Worm (Caenorhabditis elegans): Measurements from ENCODE around the gene Y39A1A.22.

Y39A1A.22 gene

DNA sequence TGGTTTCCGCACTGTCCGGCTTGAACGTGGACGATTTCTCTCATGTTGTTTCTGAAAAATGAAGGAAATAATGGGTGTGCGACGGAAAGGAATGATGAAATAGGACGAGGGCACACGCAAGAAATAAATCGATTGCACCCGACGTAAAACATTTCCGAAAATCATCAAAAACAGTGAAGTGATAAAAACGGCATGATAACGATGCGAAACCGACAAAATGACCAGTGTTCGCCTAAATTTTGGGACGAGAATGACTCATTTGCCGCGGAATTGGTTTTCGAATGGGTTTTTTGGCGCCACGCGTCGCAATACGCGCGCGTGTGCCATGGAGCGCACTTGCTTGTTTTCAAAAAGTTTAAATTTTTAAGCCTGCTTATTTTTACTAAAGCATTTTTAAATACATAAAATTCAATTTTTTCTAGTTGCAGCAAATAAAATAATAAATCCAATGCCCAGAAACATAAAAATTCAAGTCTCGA is 35.6 kb upstream of the Y39A1A.22 start, which contains the start of the genes tbb-1 and rib-2 (continued):
- peak; percentile 75 for TF ChIP-seq nhr-48 (tag; optimal IDR thresholded peaks at IDR 0.05)
- TF ChIP-seq F26F4.8 (GFP tag; conservative IDR thresholded peaks at IDR 0.05), result no peak
- peak; percentile 96 for TF ChIP-seq hlh-11 (tag; optimal IDR thresholded peaks at IDR 0.05)
- TF ChIP-seq dve-1 (tag; optimal IDR thresholded peaks at IDR 0.05; ENCODE audit: insufficient read depth), result peak; percentile 96
- peak; percentile 38 for TF ChIP-seq fos-1 (tag; optimal IDR thresholded peaks at IDR 0.05)
- peak; percentile 86 for TF ChIP-seq pqm-1 (tag; optimal IDR thresholded peaks at IDR 0.05)
- TF ChIP-seq daf-12 (tag; optimal IDR thresholded peaks at IDR 0.05), result no peak

DNA sequence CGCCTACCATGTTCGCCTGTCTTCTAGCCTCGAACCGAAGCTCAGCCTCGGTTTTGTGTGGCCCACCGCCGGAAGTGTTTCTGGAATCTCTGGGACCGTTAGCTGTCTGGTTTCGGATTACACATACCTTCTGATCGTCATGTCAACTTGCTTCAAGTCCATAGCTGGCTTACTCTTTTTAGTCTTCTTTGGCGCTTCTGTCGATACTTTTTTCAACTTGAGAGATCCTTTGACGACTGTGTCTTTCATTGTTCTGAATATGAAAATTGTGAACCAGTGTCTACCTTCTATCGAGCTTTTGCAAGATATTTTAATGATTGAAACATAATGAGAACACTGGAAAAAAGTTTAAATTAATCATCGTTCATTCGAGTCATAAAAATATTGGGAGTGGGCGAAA is 33.7 kb upstream of the Y39A1A.22 start, which contains the start of gene K01G5.8:
K01G5.8 (minus strand) TSS at position 255 of the 400 bp plus-strand sequence.
- 0 out of 2 replicates have a peak, but pooled peaks have one; percentile 39 for TF ChIP-seq Y75B8A.6 (GFP tag; IDR thresholded peaks at IDR 0.05)
- TF ChIP-seq ama-1 (optimal IDR thresholded peaks at IDR 0.05), result peak; percentile 41
- TF ChIP-seq pha-4 (GFP tag; IDR thresholded peaks at IDR 0.05), result 0 out of 2 replicates have a peak, but pooled peaks have one; percentile 12
- TF ChIP-seq pha-4 (tag; optimal IDR thresholded peaks at IDR 0.05), result no peak
- peak; percentile 8 for TF ChIP-seq F49E8.2 (tag; optimal IDR thresholded peaks at IDR 0.05; ENCODE audit: borderline replicate concordance)
- TF ChIP-seq lin-38 (GFP tag; IDR thresholded peaks at IDR 0.05), result peak; percentile 63
- TF ChIP-seq nhr-42 (GFP tag; IDR thresholded peaks at IDR 0.05), result 0 out of 2 replicates have a peak, but pooled peaks have one; percentile 48
- TF ChIP-seq lin-39 (tag; optimal IDR thresholded peaks at IDR 0.05), result no peak
- TF ChIP-seq lim-7 (GFP tag; IDR thresholded peaks at IDR 0.05), result 0 out of 2 replicates have a peak, but pooled peaks have one; percentile 5
- no peak for TF ChIP-seq nhr-28 (tag; optimal IDR thresholded peaks at IDR 0.05)
- no peak for TF ChIP-seq egl-43 (GFP tag; IDR thresholded peaks at IDR 0.05)

- TF ChIP-seq Y48G9A.11 (GFP tag; IDR thresholded peaks at IDR 0.05) (no peak), ces-1 (GFP tag; optimal IDR thresholded peaks at IDR 0.05) (no peak), php-3 (GFP tag; IDR thresholded peaks at IDR 0.05) (no peak), saeg-2 (GFP tag; IDR thresholded peaks at IDR 0.05) (no peak), ceh-28 (tag; optimal IDR thresholded peaks at IDR 0.05) (no peak), mdt-29 (GFP tag; IDR thresholded peaks at IDR 0.05) (no peak), F37D6.2 (tag; optimal IDR thresholded peaks at IDR 0.05) (no peak), lsy-2 (tag; optimal IDR thresholded peaks at IDR 0.05) (peak in 1 of 2 experiments; percentile 72), T20F7.1 (GFP tag; optimal IDR thresholded peaks at IDR 0.05) (no peak), pqm-1 (tag; optimal IDR thresholded peaks at IDR 0.05) (peak; percentile 13), aly-2 (tag; optimal IDR thresholded peaks at IDR 0.05) (no peak), jun-1 (tag; optimal IDR thresholded peaks at IDR 0.05) (no peak), nhr-111 (GFP tag; optimal IDR thresholded peaks at IDR 0.05) (no peak), mxl-2 (GFP tag; conservative IDR thresholded peaks at IDR 0.05) (no peak), F44E2.7 (GFP tag; IDR thresholded peaks at IDR 0.05) (no peak), cey-2 (tag; optimal IDR thresholded peaks at IDR 0.05; ENCODE audit: borderline replicate concordance, insufficient read depth) (no peak), unc-39 (tag; optimal IDR thresholded peaks at IDR 0.05) (no peak), lin-15B (tag; optimal IDR thresholded peaks at IDR 0.05) (no peak), ztf-11 (tag; optimal IDR thresholded peaks at IDR 0.05) (no peak), vab-7 (GFP tag; IDR thresholded peaks at IDR 0.05) (no peak), attf-4 (tag; optimal IDR thresholded peaks at IDR 0.05) (no peak), nhr-28 (tag; optimal IDR thresholded peaks at IDR 0.05) (no peak), mep-1 (tag; optimal IDR thresholded peaks at IDR 0.05) (peak; percentile 58), snpc-1.2 (GFP tag; IDR thresholded peaks at IDR 0.05) (no peak), duxl-1 (tag; optimal IDR thresholded peaks at IDR 0.05; ENCODE audit: poor library complexity) (no peak), lin-38 (GFP tag; IDR thresholded peaks at IDR 0.05) (peak; percentile 74), T26A8.4 (GFP tag; IDR thresholded peaks at IDR 0.05) (peak; percentile 26; the same call in 1 of the 2 replicates), spr-3 (GFP tag; optimal IDR thresholded peaks at IDR 0.05) (no peak), dpl-1 (GFP tag; optimal IDR thresholded peaks at IDR 0.05) (peak; percentile 60), snpc-4 (tag; optimal IDR thresholded peaks at IDR 0.05) (no peak), daf-8 (GFP tag; IDR thresholded peaks at IDR 0.05) (no peak), unc-130 (GFP tag; optimal IDR thresholded peaks at IDR 0.05) (no peak), lin-1 (GFP tag; IDR thresholded peaks at IDR 0.05) (no peak), ama-1 (optimal IDR thresholded peaks at IDR 0.05) (peak; percentile 62)
Observed at ce11 chrIII:10739902-10740301, 33.1 kb upstream of the Y39A1A.22 start.

Data from whole organism, L4 larva.